Worm (Caenorhabditis elegans): ENCODE data around the gene F40F8.11.

ce11 chrII:11135773-11136172 lies 3.4 kb upstream of the F40F8.11 start:
- TF ChIP-seq him-1 (tag; optimal IDR thresholded peaks at IDR 0.05) (no peak), W03F9.2 (tag; optimal IDR thresholded peaks at IDR 0.05) (no peak)

Data from whole organism, L4/young adult.